Fruit fly (Drosophila melanogaster) whole organism, adult: ENCODE results near the gene da.

Source experiments
- CG11617 ChIP-seq: fragments of 200-800 bp; sonication (Bioruptor generic); optimal IDR thresholded peaks from 2 replicates; lab custom pipeline; 2017; ENCODE audit warnings: mild to moderate bottlenecking, missing biosample characterization, missing genetic modification reagents, missing genetic modification characterization
- CG12768 ChIP-seq: fragments of 200-800 bp; sonication (Bioruptor generic); optimal IDR thresholded peaks from 2 replicates; lab custom pipeline; 2017; ENCODE audit warnings: missing biosample characterization, missing genetic modification characterization, mild to moderate bottlenecking, moderate library complexity, missing genetic modification reagents
- CG14711 ChIP-seq: fragments of 200-800 bp; sonication (Bioruptor generic); optimal IDR thresholded peaks from 2 replicates; lab custom pipeline; 2018; ENCODE audit warnings: missing biosample characterization, mild to moderate bottlenecking, missing genetic modification characterization, moderate library complexity
- CG1620 ChIP-seq: fragments of 200-800 bp; sonication (Bioruptor generic); optimal IDR thresholded peaks from 2 replicates; lab custom pipeline; 2016; ENCODE audit warnings: missing biosample characterization, missing genetic modification characterization
- CG33017 ChIP-seq: fragments of 200-800 bp; sonication (Bioruptor generic); optimal IDR thresholded peaks from 2 replicates; lab custom pipeline; 2018; ENCODE audit warnings: missing biosample characterization, mild to moderate bottlenecking, missing genetic modification characterization, moderate library complexity
- CG5204 ChIP-seq: fragments of 200-800 bp; sonication (Bioruptor generic); optimal IDR thresholded peaks from 2 replicates; lab custom pipeline; 2016; ENCODE audit warnings: missing biosample characterization, missing genetic modification characterization
- CG7045 ChIP-seq: fragments of 200-800 bp; sonication (Bioruptor generic); optimal IDR thresholded peaks from 2 replicates; lab custom pipeline; 2017; ENCODE audit warnings: missing biosample characterization, mild to moderate bottlenecking, missing genetic modification characterization
- CG7101 ChIP-seq: fragments of 200-800 bp; sonication (Bioruptor generic); optimal IDR thresholded peaks from 2 replicates; lab custom pipeline; 2018; ENCODE audit warnings: missing biosample characterization, mild to moderate bottlenecking, missing genetic modification characterization, moderate library complexity
- Clk ChIP-seq: fragments of 200-800 bp; sonication (Bioruptor generic); optimal IDR thresholded peaks from 2 replicates; lab custom pipeline; 2017; ENCODE audit warnings: missing biosample characterization, missing genetic modification characterization
- Crg-1 ChIP-seq: fragments of 200-800 bp; sonication (Bioruptor generic); optimal IDR thresholded peaks from 2 replicates; lab custom pipeline; 2016; ENCODE audit warnings: missing biosample characterization, missing genetic modification characterization
- Hr96 ChIP-seq: fragments of 200-800 bp; sonication (Bioruptor generic); optimal IDR thresholded peaks from 2 replicates; lab custom pipeline; 2016; ENCODE audit warnings: missing biosample characterization, missing genetic modification characterization
- Mnt ChIP-seq: fragments of 200-800 bp; sonication (Bioruptor generic); optimal IDR thresholded peaks from 2 replicates; lab custom pipeline; 2016; ENCODE audit warnings: missing biosample characterization, mild to moderate bottlenecking, missing genetic modification characterization
- bab1 ChIP-seq: fragments of 200-800 bp; sonication (Bioruptor generic); optimal IDR thresholded peaks from 3 replicates; lab custom pipeline; 2019; ENCODE audit warnings: missing biosample characterization, mild to moderate bottlenecking, missing genetic modification characterization, moderate library complexity
- cic ChIP-seq: fragments of 200-800 bp; sonication (Bioruptor generic); optimal IDR thresholded peaks from 2 replicates; lab custom pipeline; 2017; ENCODE audit warnings: missing biosample characterization, mild to moderate bottlenecking, missing genetic modification characterization, moderate library complexity
- cnc ChIP-seq, 2 experiments: fragments of >200 bp; optimal IDR thresholded peaks; 2 replicates each; lab custom pipeline; 2017
- kay ChIP-seq: fragments of 200-800 bp; sonication (Bioruptor generic); peaks from one replicate; lab custom pipeline; 2016; ENCODE audit warnings: missing biosample characterization, missing genetic modification characterization, borderline replicate concordance
- ovo ChIP-seq: fragments of 200-800 bp; sonication (Bioruptor generic); optimal IDR thresholded peaks from 2 replicates; lab custom pipeline; 2016; ENCODE audit warnings: missing biosample characterization, missing genetic modification characterization
- pad ChIP-seq: fragments of 200-800 bp; sonication (Bioruptor generic); optimal IDR thresholded peaks from 3 replicates; lab custom pipeline; 2017; ENCODE audit warnings: missing biosample characterization, missing genetic modification characterization, mild to moderate bottlenecking, moderate library complexity, missing genetic modification reagents
- tj ChIP-seq: fragments of 200-800 bp; sonication (Bioruptor generic); optimal IDR thresholded peaks from 3 replicates; lab custom pipeline; 2017; ENCODE audit warnings: missing biosample characterization, mild to moderate bottlenecking, missing genetic modification characterization, moderate library complexity
- toe ChIP-seq: fragments of 200-800 bp; sonication (Bioruptor generic); optimal IDR thresholded peaks from 2 replicates; lab custom pipeline; 2016; ENCODE audit warnings: missing biosample characterization, missing genetic modification characterization

da gene

dm6 chr2L:10430802-10431476 is 43.0 kb downstream of the da start, which contains the start of the genes Bug22 and TfIIB:
Bug22 (minus strand) TSS chr2L:10430918.
TfIIB (plus strand) TSS chr2L:10431338.
- TF ChIP-seq Clk (peak; percentile 24), CG12768 (GFP tag; lab: Kevin White, UChicago) (peak; percentile 64), ovo (GFP tag; lab: Kevin White, UChicago) (peak; percentile 30), tj (GFP tag; lab: Kevin White, UChicago) (peak; percentile 40), kay (GFP tag; lab: Kevin White, UChicago) (no peak), CG7045 (peak; percentile 66), CG33017 (tag; lab: Kevin White, UChicago) (peak; percentile 53), CG1620 (peak; percentile 63), CG11617 (GFP tag; lab: Kevin White, UChicago) (peak; percentile 83), toe (GFP tag; lab: Kevin White, UChicago) (no peak), pad (peak; percentile 42), cnc (optimal IDR thresholded peaks at IDR 0.05; lab: Kevin White, UChicago) (no peak), Crg-1 (peak; percentile 50), Mnt (GFP tag; lab: Kevin White, UChicago) (peak; percentile 86), CG5204 (no peak), bab1 (GFP tag; lab: Kevin White, UChicago) (peak; percentile 2), Hr96 (GFP tag; lab: Kevin White, UChicago) (no peak), CG7101 (tag; lab: Kevin White, UChicago) (peak; percentile 75), CG14711 (peak; percentile 93)

DNA sequence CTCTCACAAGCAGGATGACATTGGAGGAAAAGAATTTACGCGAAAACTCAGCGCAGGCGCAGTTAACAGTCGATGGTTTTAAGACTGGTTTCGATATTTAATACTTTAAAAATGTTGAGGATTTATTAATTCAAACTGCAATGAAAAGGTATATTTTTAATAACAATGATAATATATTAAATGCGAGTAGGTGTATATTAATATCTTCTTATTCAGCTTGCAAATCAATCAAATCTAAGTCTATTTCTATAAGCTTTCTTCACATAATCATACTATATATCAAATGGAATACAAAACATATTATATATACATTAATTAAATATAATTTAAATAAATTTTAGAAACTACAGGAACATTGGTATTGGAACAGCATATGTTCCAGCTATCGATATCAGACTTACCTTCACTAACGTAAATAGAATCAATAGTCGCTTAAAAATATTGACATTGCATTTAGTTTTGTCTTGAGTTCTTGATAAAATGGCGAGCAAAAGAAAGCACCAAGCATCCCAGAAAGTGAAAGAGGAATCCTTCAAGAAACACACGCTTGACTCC is 47.8 kb downstream of the da start, which contains the start of the genes TBC1D16 and holn1:
Gene TBC1D16, minus strand, starts transcription at position 51 of the 555 bp plus-strand sequence.
Gene holn1, plus strand, starts transcription at position 390 of the 555 bp plus-strand sequence.
- TF ChIP-seq Mnt (GFP tag; lab: Kevin White, UChicago) = no peak
- peak; percentile 21 for TF ChIP-seq CG14711
- TF ChIP-seq tj (GFP tag; lab: Kevin White, UChicago) = no peak
- no peak for TF ChIP-seq Hr96 (GFP tag; lab: Kevin White, UChicago)
- TF ChIP-seq CG7101 (tag; lab: Kevin White, UChicago) = peak; percentile 35
- TF ChIP-seq Clk = no peak

- peak; percentile 71 for TF ChIP-seq bab1 (GFP tag; lab: Kevin White, UChicago)
- no peak for TF ChIP-seq pad
- TF ChIP-seq Hr96 (GFP tag; lab: Kevin White, UChicago) = no peak
- peak; percentile 95 for TF ChIP-seq CG14711
These were observed 49.4 kb downstream of the da start, which contains the start of gene STUB1 for dm6 chr2L:10437317-10437716. STUB1 (plus strand) TSS chr2L:10437548.

dm6 chr2L:10439174-10439573 is 51.3 kb downstream of the da start, which contains the start of gene Nse4:
Nse4 (plus strand) TSS chr2L:10439440.
- TF ChIP-seq CG14711 (no peak), CG5204 (no peak), pad (no peak), Hr96 (GFP tag; lab: Kevin White, UChicago) (no peak), CG11617 (GFP tag; lab: Kevin White, UChicago) (no peak), CG33017 (tag; lab: Kevin White, UChicago) (no peak), toe (GFP tag; lab: Kevin White, UChicago) (no peak), kay (GFP tag; lab: Kevin White, UChicago) (no peak), CG1620 (no peak), Clk (no peak), cic (GFP tag; lab: Kevin White, UChicago) (no peak), tj (GFP tag; lab: Kevin White, UChicago) (no peak), ovo (GFP tag; lab: Kevin White, UChicago) (no peak), CG12768 (GFP tag; lab: Kevin White, UChicago) (no peak)

- TF ChIP-seq Crg-1 (no peak), CG1620 (no peak), CG14711 (no peak), CG11617 (GFP tag; lab: Kevin White, UChicago) (no peak), CG12768 (GFP tag; lab: Kevin White, UChicago) (no peak), tj (GFP tag; lab: Kevin White, UChicago) (no peak), ovo (GFP tag; lab: Kevin White, UChicago) (no peak), CG7101 (tag; lab: Kevin White, UChicago) (no peak), cnc (optimal IDR thresholded peaks at IDR 0.05; lab: Kevin White, UChicago) (no peak), CG5204 (no peak)
These were observed 54.3 kb downstream of the da start, which contains the start of gene loh for dm6 chr2L:10442048-10442790. loh (plus strand) TSS chr2L:10442534.
